Fruit fly (Drosophila melanogaster) whole organism, prepupa: ENCODE measurements around the gene wake.

Experiments
- CG10631 ChIP-seq: fragments of 200-800 bp; sonication (Bioruptor generic); optimal IDR thresholded peaks from 2 replicates; lab custom pipeline; 2016; ENCODE audit warnings: missing biosample characterization, missing genetic modification characterization
- CG1621 ChIP-seq: fragments of 200-800 bp; sonication (Bioruptor generic); optimal IDR thresholded peaks from 3 replicates; lab custom pipeline; 2018; ENCODE audit warnings: missing biosample characterization, mild to moderate bottlenecking, missing genetic modification characterization
- CG31627 ChIP-seq: fragments of 200-800 bp; sonication (Bioruptor generic); optimal IDR thresholded peaks from 3 replicates; lab custom pipeline; 2016; ENCODE audit warnings: missing biosample characterization, missing genetic modification characterization
- Hr38 ChIP-seq: sonication (Bioruptor generic); optimal IDR thresholded peaks from 2 replicates; lab custom pipeline; 2016; ENCODE audit warnings: missing biosample characterization, missing genetic modification characterization
- Hr39 ChIP-seq: fragments of 200-800 bp; sonication (Bioruptor generic); optimal IDR thresholded peaks from 2 replicates; lab custom pipeline; 2016; ENCODE audit warnings: missing biosample characterization, missing genetic modification characterization
- OdsH ChIP-seq: fragments of 200-800 bp; sonication (Bioruptor generic); optimal IDR thresholded peaks from 3 replicates; lab custom pipeline; 2016; ENCODE audit warnings: missing biosample characterization, missing genetic modification characterization
- Sox15 ChIP-seq: fragments of 200-800 bp; sonication (Bioruptor generic); optimal IDR thresholded peaks from 3 replicates; lab custom pipeline; 2016; ENCODE audit warnings: missing biosample characterization, missing genetic modification characterization
- achi ChIP-seq: fragments of 200-800 bp; sonication (Bioruptor generic); optimal IDR thresholded peaks from 3 replicates; lab custom pipeline; 2016; ENCODE audit warnings: missing biosample characterization, missing genetic modification characterization
- dac ChIP-seq: fragments of 200-800 bp; sonication (Bioruptor generic); optimal IDR thresholded peaks from 2 replicates; lab custom pipeline; 2017; ENCODE audit warnings: missing biosample characterization, mild to moderate bottlenecking, missing genetic modification characterization
- eg ChIP-seq: fragments of 200-800 bp; sonication (Bioruptor generic); IDR thresholded peaks from 3 replicates; pipeline ENCODE4 v1.3.6; 2022; ENCODE audit warnings: missing biosample characterization, missing genetic modification characterization
- svp ChIP-seq: fragments of 200-800 bp; sonication (Bioruptor generic); peaks from one replicate; lab custom pipeline; 2016; ENCODE audit warnings: missing biosample characterization, missing genetic modification characterization

DNA sequence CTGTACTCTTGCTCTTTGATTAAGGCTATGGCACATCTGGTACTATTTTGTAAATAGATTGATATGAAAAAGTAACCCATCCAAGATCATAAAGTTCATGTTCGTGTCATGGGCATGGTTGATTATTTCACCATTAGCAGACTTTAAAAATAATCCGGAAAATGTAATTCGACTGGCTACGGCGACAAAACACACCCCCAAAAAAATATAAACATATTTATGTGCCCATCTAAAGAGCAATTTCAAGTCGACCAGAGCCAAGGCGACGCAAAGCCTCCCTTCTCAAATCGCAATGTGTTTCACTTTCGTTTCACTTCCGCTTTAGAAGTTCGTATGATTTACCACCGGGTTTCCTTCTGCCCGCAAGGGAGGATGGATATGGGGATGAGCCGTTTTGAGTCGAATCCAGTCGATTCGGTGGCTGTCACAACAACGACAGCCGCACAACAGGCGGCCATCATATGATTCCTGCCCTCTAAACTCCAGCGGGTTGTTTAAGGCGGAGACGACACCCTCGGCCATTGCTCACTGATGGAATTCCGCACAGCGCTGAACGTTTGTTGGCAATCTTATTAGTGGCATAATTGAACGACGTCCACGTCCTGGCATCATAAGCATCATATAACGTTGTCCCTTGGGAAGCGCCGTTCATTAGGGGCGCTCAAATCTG lies 79.5 kb downstream of the wake start:
- TF ChIP-seq Sox15 (no peak), achi (GFP tag; lab: Kevin White, UChicago) (no peak), eg (GFP tag; lab: Robert Waterston, UW) (no peak), Hr38 (GFP tag; lab: Kevin White, UChicago) (no peak), OdsH (no peak), Hr39 (GFP tag; lab: Kevin White, UChicago) (no peak), svp (GFP tag; lab: Kevin White, UChicago) (no peak), CG10631 (no peak), CG31627 (GFP tag; lab: Kevin White, UChicago) (no peak), CG1621 (tag; lab: Kevin White, UChicago) (no peak), dac (GFP tag; lab: Kevin White, UChicago) (no peak)
